Worm (Caenorhabditis elegans) whole organism, early embryonic: ENCODE measurements around the gene npr-22.

ENCODE experiments used
- B0310.2 ChIP-seq: sonication (generic microtip); optimal IDR thresholded peaks from 2 replicates; lab custom pipeline; 2016; ENCODE audit warnings: mild to moderate bottlenecking, missing genetic modification characterization, missing compliant biosample characterization
- F13C5.2 ChIP-seq: sonication (generic microtip); optimal IDR thresholded peaks from 2 replicates; lab custom pipeline; 2017; ENCODE audit warnings: mild to moderate bottlenecking, missing genetic modification characterization, inconsistent platforms, missing compliant biosample characterization
- aly-1 ChIP-seq: sonication (generic microtip); optimal IDR thresholded peaks from 2 replicates; lab custom pipeline; 2016; ENCODE audit warnings: missing genetic modification characterization, missing compliant biosample characterization
- ama-1 ChIP-seq: fragments of 150-350 bp; optimal IDR thresholded peaks from 2 replicates; lab custom pipeline; 2014
- ets-7 ChIP-seq: sonication (generic microtip); optimal IDR thresholded peaks from 2 replicates; lab custom pipeline; 2016; ENCODE audit warnings: missing genotype, missing genetic modification characterization, missing compliant biosample characterization
- pes-1 ChIP-seq: fragments of 200-800 bp; sonication (Bioruptor generic); IDR thresholded peaks from 2 replicates; pipeline ENCODE4 v1.3.6; 2022; ENCODE audit warnings: missing genetic modification reagents, missing genetic modification characterization, missing compliant biosample characterization
- scrt-1 ChIP-seq: fragments of 200-800 bp; sonication (Bioruptor generic); IDR thresholded peaks from 2 replicates; pipeline ENCODE4 v1.3.6; 2022; ENCODE audit warnings: missing genetic modification characterization, missing compliant biosample characterization
- sea-1 ChIP-seq: fragments of 200-800 bp; sonication (Bioruptor generic); conservative IDR thresholded peaks from 2 replicates; pipeline ENCODE4 v1.3.6; 2022; ENCODE audit warnings: missing genetic modification characterization, missing compliant biosample characterization
- tbx-11 ChIP-seq: fragments of 200-800 bp; sonication (Bioruptor generic); IDR thresholded peaks from 2 replicates; pipeline ENCODE4 v1.3.6; 2022; ENCODE audit warnings: missing genetic modification characterization, missing compliant biosample characterization
- tra-4 ChIP-seq: sonication (generic microtip); optimal IDR thresholded peaks from 2 replicates; lab custom pipeline; 2017; ENCODE audit warnings: missing genetic modification characterization, missing compliant biosample characterization

- TF ChIP-seq ama-1 (lab: Kevin White, UChicago) (no peak), pes-1 (GFP tag; lab: Robert Waterston, UW) (no peak), tbx-11 (no peak), aly-1 (tag; lab: Kevin White, UChicago) (no peak), B0310.2 (tag; lab: Kevin White, UChicago) (no peak), sea-1 (no peak), scrt-1 (GFP tag; lab: Robert Waterston, UW) (no peak), F13C5.2 (tag; lab: Kevin White, UChicago) (no peak), ets-7 (tag; lab: Kevin White, UChicago) (no peak), tra-4 (tag; lab: Kevin White, UChicago) (no peak)
Observed at ce11 chrIV:8519949-8520348, 39.3 kb upstream of the npr-22 start.
